Fruit fly (Drosophila melanogaster) whole organism, embryonic: ENCODE measurements around the gene mRpS11.
A peak's percentile ranks its signal among the peaks of the same experiment; 100 is the strongest.

Experiments
- ATbp ChIP-seq: fragments of 200-800 bp; sonication (Bioruptor generic); optimal IDR thresholded peaks from 2 replicates; lab custom pipeline; 2017; ENCODE audit warnings: missing biosample characterization, mild to moderate bottlenecking, missing genetic modification characterization, missing genetic modification reagents
- Ada2b ChIP-seq: fragments of 200-800 bp; sonication (Bioruptor generic); IDR thresholded peaks from 2 replicates; pipeline ENCODE4 v1.3.6; 2022; ENCODE audit warnings: missing biosample characterization, missing genetic modification characterization
- CG10147 ChIP-seq: fragments of 200-800 bp; sonication (Bioruptor generic); optimal IDR thresholded peaks from 2 replicates; lab custom pipeline; 2019; ENCODE audit warnings: missing biosample characterization, mild to moderate bottlenecking, missing genetic modification characterization, moderate library complexity
- CG11504 ChIP-seq: fragments of 200-800 bp; sonication (Bioruptor generic); optimal IDR thresholded peaks from 3 replicates; lab custom pipeline; 2019; ENCODE audit warnings: missing biosample characterization, mild to moderate bottlenecking, missing genetic modification characterization, moderate library complexity
- CG11696 ChIP-seq: fragments of 200-800 bp; sonication (Bioruptor generic); IDR thresholded peaks from 2 replicates; pipeline ENCODE4 v1.3.6; 2022; ENCODE audit warnings: missing biosample characterization, missing genetic modification characterization
- CG12942 ChIP-seq: fragments of 200-800 bp; sonication (Bioruptor generic); optimal IDR thresholded peaks from 3 replicates; lab custom pipeline; 2016; ENCODE audit warnings: missing biosample characterization, missing genetic modification characterization
- CG13894 ChIP-seq: fragments of 200-800 bp; sonication (Bioruptor generic); optimal IDR thresholded peaks from 3 replicates; lab custom pipeline; 2018; ENCODE audit warnings: missing biosample characterization, mild to moderate bottlenecking, missing genetic modification characterization, moderate library complexity
- CG14667 ChIP-seq: fragments of 200-800 bp; sonication (Bioruptor generic); IDR thresholded peaks from 2 replicates; pipeline ENCODE4 v1.3.6; 2022; ENCODE audit warnings: missing biosample characterization, missing genetic modification characterization
- CG15479 ChIP-seq: fragments of 200-800 bp; sonication (Bioruptor generic); optimal IDR thresholded peaks from 3 replicates; lab custom pipeline; 2019; ENCODE audit warnings: missing biosample characterization, mild to moderate bottlenecking, missing genetic modification characterization, moderate library complexity
- CG1647 ChIP-seq: fragments of 200-800 bp; sonication (Bioruptor generic); optimal IDR thresholded peaks from 3 replicates; lab custom pipeline; 2016; ENCODE audit warnings: missing biosample characterization, missing genetic modification characterization
- CG16779 ChIP-seq: fragments of 200-800 bp; sonication (Bioruptor generic); IDR thresholded peaks from 2 replicates; pipeline ENCODE4 v1.3.6; 2022; ENCODE audit warnings: missing biosample characterization, missing genetic modification characterization
- CG17186 ChIP-seq: fragments of 200-800 bp; sonication (Bioruptor generic); optimal IDR thresholded peaks from 3 replicates; lab custom pipeline; 2017; ENCODE audit warnings: missing biosample characterization, missing genetic modification reagents, missing genetic modification characterization
- CG2116 ChIP-seq: fragments of 200-800 bp; sonication (Bioruptor generic); optimal IDR thresholded peaks from 3 replicates; lab custom pipeline; 2018; ENCODE audit warnings: missing biosample characterization, mild to moderate bottlenecking, missing genetic modification characterization
- CG2712 ChIP-seq: fragments of 200-800 bp; optimal IDR thresholded peaks from 3 replicates; lab custom pipeline; 2019; ENCODE audit warnings: missing biosample characterization, mild to moderate bottlenecking, missing genetic modification characterization, moderate library complexity
- CG30431 ChIP-seq: fragments of 200-800 bp; sonication (Bioruptor generic); optimal IDR thresholded peaks from 2 replicates; lab custom pipeline; 2017; ENCODE audit warnings: missing biosample characterization, missing genetic modification characterization
- CG3163 ChIP-seq: fragments of 200-800 bp; sonication (Bioruptor generic); optimal IDR thresholded peaks from 3 replicates; lab custom pipeline; 2016; ENCODE audit warnings: missing biosample characterization, missing genetic modification characterization
- CG4424 ChIP-seq: fragments of 200-800 bp; sonication (Bioruptor generic); optimal IDR thresholded peaks from 3 replicates; lab custom pipeline; 2016; ENCODE audit warnings: missing biosample characterization, missing genetic modification characterization
- CG5180 ChIP-seq: fragments of 200-800 bp; sonication (Bioruptor generic); optimal IDR thresholded peaks from 3 replicates; lab custom pipeline; 2017; ENCODE audit warnings: missing biosample characterization, missing genetic modification characterization, mild to moderate bottlenecking, moderate library complexity, missing genetic modification reagents
- CG6765 ChIP-seq: fragments of 200-800 bp; sonication (Bioruptor generic); optimal IDR thresholded peaks from 3 replicates; lab custom pipeline; 2017; ENCODE audit warnings: missing biosample characterization, mild to moderate bottlenecking, missing genetic modification characterization
- CG7372 ChIP-seq: fragments of 200-800 bp; sonication (Bioruptor generic); IDR thresholded peaks from 2 replicates; pipeline ENCODE4 v1.3.6; 2022; ENCODE audit warnings: missing biosample characterization, missing genetic modification characterization
- CkIIα-i1 ChIP-seq: fragments of 200-800 bp; sonication (Bioruptor generic); IDR thresholded peaks from 2 replicates; pipeline ENCODE4 v1.3.6; 2022; ENCODE audit warnings: missing biosample characterization, missing genetic modification characterization
- E2f2 ChIP-seq: fragments of 200-800 bp; sonication (Bioruptor generic); IDR thresholded peaks from 2 replicates; pipeline ENCODE4 v1.3.6; 2022; ENCODE audit warnings: missing biosample characterization, missing genetic modification characterization
- Ets97D ChIP-seq: fragments of 200-800 bp; sonication (Bioruptor generic); optimal IDR thresholded peaks from 3 replicates; lab custom pipeline; 2016; ENCODE audit warnings: missing biosample characterization, missing genetic modification characterization
- Hr51 ChIP-seq, 2 experiments: fragments of 200-800 bp; sonication (Bioruptor generic); optimal IDR thresholded peaks; 2 replicates in 1 of 2; 3 replicates in 1 of 2; lab custom pipeline; 2016 to 2018; ENCODE audit warnings: missing biosample characterization in 2 of 2, missing genetic modification characterization in 2 of 2, mild to moderate bottlenecking in 1 of 2, moderate library complexity in 1 of 2
- Lim3 ChIP-seq: fragments of 200-800 bp; sonication (Bioruptor generic); IDR thresholded peaks from 2 replicates; pipeline ENCODE4 v1.3.6; 2022; ENCODE audit warnings: missing biosample characterization, missing genetic modification characterization
- Mes4 ChIP-seq: fragments of 200-800 bp; sonication (Bioruptor generic); optimal IDR thresholded peaks from 2 replicates; lab custom pipeline; 2016; ENCODE audit warnings: missing biosample characterization, missing genetic modification characterization
- NFAT ChIP-seq: fragments of 200-800 bp; sonication (Bioruptor generic); IDR thresholded peaks from 2 replicates; pipeline ENCODE4 v1.3.6; 2022; ENCODE audit warnings: missing biosample characterization, missing genetic modification characterization
- Stat92E ChIP-seq, 3 experiments: fragments of >200 bp in 2 of 3; fragments of 200-800 bp in 1 of 3; sonication (Bioruptor generic) in 1 of 3; optimal IDR thresholded peaks; 2 replicates each; lab custom pipeline; 2017 to 2019; ENCODE audit warnings: missing biosample characterization in 3 of 3, missing genetic modification characterization in 3 of 3, mild to moderate bottlenecking in 1 of 3, moderate library complexity in 1 of 3
- abd-A ChIP-seq: fragments of 200-800 bp; sonication (Bioruptor generic); optimal IDR thresholded peaks from 3 replicates; lab custom pipeline; 2019; ENCODE audit warnings: missing biosample characterization, mild to moderate bottlenecking, missing genetic modification characterization, moderate library complexity
- ac ChIP-seq: fragments of 200-800 bp; sonication (Bioruptor generic); optimal IDR thresholded peaks from 3 replicates; lab custom pipeline; 2017; ENCODE audit warnings: missing biosample characterization, mild to moderate bottlenecking, missing genetic modification characterization
- bsh ChIP-seq, 2 experiments: fragments of 200-800 bp; sonication (Bioruptor generic); optimal IDR thresholded peaks; 2 replicates each; lab custom pipeline; 2017 to 2018; ENCODE audit warnings: mild to moderate bottlenecking in 2 of 2, missing biosample characterization in 2 of 2, missing genetic modification characterization in 2 of 2, moderate library complexity in 1 of 2
- cato ChIP-seq: fragments of 200-800 bp; sonication (Bioruptor generic); optimal IDR thresholded peaks from 2 replicates; lab custom pipeline; 2016; ENCODE audit warnings: missing biosample characterization, missing genetic modification characterization, borderline replicate concordance
- cg ChIP-seq: fragments of 200-800 bp; sonication (Bioruptor generic); optimal IDR thresholded peaks from 3 replicates; lab custom pipeline; 2019; ENCODE audit warnings: missing biosample characterization, mild to moderate bottlenecking, missing genetic modification characterization, moderate library complexity
- chinmo ChIP-seq: fragments of 200-800 bp; sonication (Bioruptor generic); IDR thresholded peaks from 4 replicates; pipeline ENCODE4 v1.3.6; 2022; ENCODE audit warnings: missing biosample characterization, missing genetic modification characterization; ENCODE audit not compliant: partially characterized antibody
- chn ChIP-seq: fragments of 200-800 bp; sonication (Bioruptor generic); optimal IDR thresholded peaks from 2 replicates; lab custom pipeline; 2016; ENCODE audit warnings: missing biosample characterization, missing genetic modification characterization
- crp ChIP-seq, 2 experiments: fragments of 200-800 bp; sonication (Bioruptor generic); optimal IDR thresholded peaks; 2 replicates in 1 of 2; 3 replicates in 1 of 2; lab custom pipeline; 2017; ENCODE audit warnings: missing biosample characterization in 2 of 2, missing genetic modification characterization in 2 of 2, mild to moderate bottlenecking in 1 of 2, moderate library complexity in 1 of 2
- eve ChIP-seq, 2 experiments: fragments of >200 bp; optimal IDR thresholded peaks; 2 replicates each; lab custom pipeline; 2017; ENCODE audit warnings: missing biosample characterization in 2 of 2, missing genetic modification characterization in 2 of 2
- gce ChIP-seq: fragments of 200-800 bp; sonication (Bioruptor generic); IDR thresholded peaks from 3 replicates; pipeline ENCODE4 v1.3.6; 2022; ENCODE audit warnings: missing biosample characterization, missing genetic modification characterization
- gem ChIP-seq: fragments of 200-800 bp; sonication (Bioruptor generic); optimal IDR thresholded peaks from 2 replicates; lab custom pipeline; 2019; ENCODE audit warnings: missing biosample characterization, mild to moderate bottlenecking, missing genetic modification characterization, moderate library complexity
- hkb ChIP-seq, 2 experiments: fragments of 200-800 bp in 1 of 2; fragments of >200 bp in 1 of 2; sonication (Bioruptor generic) in 1 of 2; IDR thresholded peaks in 1 of 2; optimal IDR thresholded peaks in 1 of 2; 2 replicates each; pipeline versions ENCODE4 v1.3.6 to Lab custom; 2017 to 2022; ENCODE audit warnings: missing biosample characterization in 1 of 2, missing genetic modification characterization in 1 of 2
- jumu ChIP-seq: fragments of 200-800 bp; sonication (Bioruptor generic); optimal IDR thresholded peaks from 3 replicates; lab custom pipeline; 2016; ENCODE audit warnings: missing biosample characterization, missing genetic modification characterization
- kah ChIP-seq: fragments of 200-800 bp; sonication (Bioruptor generic); optimal IDR thresholded peaks from 2 replicates; lab custom pipeline; 2018; ENCODE audit warnings: missing biosample characterization, mild to moderate bottlenecking, missing genetic modification characterization
- sim ChIP-seq: fragments of 200-800 bp; sonication (Bioruptor generic); IDR thresholded peaks from 2 replicates; pipeline ENCODE4 v1.3.6; 2022; ENCODE audit warnings: missing biosample characterization, missing genetic modification characterization
- so ChIP-seq: fragments of 200-800 bp; sonication (Bioruptor generic); IDR thresholded peaks from 3 replicates; pipeline ENCODE4 v1.3.6; 2022; ENCODE audit warnings: missing biosample characterization, missing genetic modification characterization
- sr ChIP-seq: fragments of 200-800 bp; sonication (Bioruptor generic); IDR thresholded peaks from 3 replicates; pipeline ENCODE4 v1.3.6; 2022; ENCODE audit warnings: missing biosample characterization, missing genetic modification characterization
- tio ChIP-seq: fragments of 200-800 bp; sonication (Bioruptor generic); optimal IDR thresholded peaks from 2 replicates; lab custom pipeline; 2017; ENCODE audit warnings: missing biosample characterization, missing genetic modification characterization, inconsistent platforms
- trh ChIP-seq: fragments of 200-800 bp; sonication (Bioruptor generic); optimal IDR thresholded peaks from 2 replicates; lab custom pipeline; 2016; ENCODE audit warnings: missing biosample characterization, missing genetic modification characterization
- wor ChIP-seq: fragments of 200-800 bp; sonication (Bioruptor generic); IDR thresholded peaks from 2 replicates; pipeline ENCODE4 v1.3.6; 2022; ENCODE audit warnings: missing biosample characterization, missing genetic modification characterization
- zen ChIP-seq: fragments of 200-800 bp; sonication (Bioruptor generic); optimal IDR thresholded peaks from 3 replicates; lab custom pipeline; 2018; ENCODE audit warnings: missing biosample characterization, mild to moderate bottlenecking, missing genetic modification characterization, moderate library complexity

mRpS11 gene

DNA sequence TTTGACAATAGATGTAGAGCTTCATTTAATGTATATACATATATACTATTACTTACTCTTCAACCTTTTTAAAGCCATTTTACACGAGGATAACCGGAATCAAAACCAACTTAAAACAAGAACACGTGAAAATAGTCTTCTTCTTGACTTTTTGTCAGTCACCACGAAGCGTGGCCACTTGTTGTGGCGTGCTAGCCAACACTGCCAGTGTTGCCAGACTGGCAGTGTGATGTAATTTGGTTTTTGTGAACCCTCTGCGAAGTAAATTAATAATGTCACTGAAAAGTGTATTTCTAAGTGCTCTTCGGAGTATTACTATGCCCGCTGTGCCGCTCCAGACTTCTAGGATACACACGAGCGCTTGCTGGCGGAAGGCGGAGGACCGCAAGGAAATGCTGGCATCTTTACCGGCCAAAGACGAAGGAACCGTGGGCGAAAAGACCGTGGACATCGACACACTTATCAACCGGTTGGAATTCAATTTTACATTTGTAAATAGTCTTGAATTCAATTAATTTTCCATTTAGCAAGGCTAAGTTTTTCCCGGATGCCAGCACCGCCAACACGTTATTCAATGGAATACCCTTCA is at the start of gene mRpS11, which contains the start of gene Ns1 (continued):
- TF ChIP-seq Mes4 (GFP tag; lab: Kevin White, UChicago) = peak; percentile 21
- TF ChIP-seq gem (tag; lab: Kevin White, UChicago) = no peak
- TF ChIP-seq sim (GFP tag; lab: Robert Waterston, UW) = no peak
- TF ChIP-seq chn (GFP tag; lab: Kevin White, UChicago) = peak; percentile 30
- TF ChIP-seq E2f2 (GFP tag; lab: Robert Waterston, UW) = 0 out of 2 replicates have a peak, but pooled peaks have one; percentile 38
- TF ChIP-seq zen = peak; percentile 16
- no peak for TF ChIP-seq CG30431 (GFP tag; lab: Kevin White, UChicago)
- TF ChIP-seq Ets97D (GFP tag; lab: Kevin White, UChicago) = peak; percentile 88
- TF ChIP-seq NFAT (GFP tag; lab: Robert Waterston, UW) = peak; percentile 69; the same call in 1 of the 2 replicates
- no peak for TF ChIP-seq CG1647 (GFP tag; lab: Kevin White, UChicago)
- TF ChIP-seq bsh (GFP tag; optimal IDR thresholded peaks at IDR 0.05; lab: Kevin White, UChicago) = no peak
- no peak for TF ChIP-seq CG6765
- TF ChIP-seq CG5180 = no peak
- TF ChIP-seq Hr51 (GFP tag; optimal IDR thresholded peaks at IDR 0.05; lab: Kevin White, UChicago) = no peak
- TF ChIP-seq CG3163 (GFP tag; lab: Kevin White, UChicago) = peak; percentile 15
- no peak for TF ChIP-seq cg (GFP tag; lab: Kevin White, UChicago)
- TF ChIP-seq CG10147 = no peak
- no peak for TF ChIP-seq Ada2b (GFP tag; lab: Robert Waterston, UW)
- peak; percentile 20 for TF ChIP-seq CG13894 (tag; lab: Kevin White, UChicago)
- no peak for TF ChIP-seq tio (GFP tag; lab: Kevin White, UChicago)
- no peak for TF ChIP-seq CG7372 (GFP tag; lab: Robert Waterston, UW)
- peak in 1 of 3 experiments; percentile 27 for TF ChIP-seq Stat92E (GFP tag; optimal IDR thresholded peaks at IDR 0.05; lab: Kevin White, UChicago)
- TF ChIP-seq eve (GFP tag; optimal IDR thresholded peaks at IDR 0.05; lab: Kevin White, UChicago) = no peak
- peak; percentile 96 for TF ChIP-seq kah
- no peak for TF ChIP-seq CG14667 (GFP tag; lab: Robert Waterston, UW)
- peak; percentile 29 for TF ChIP-seq CG2712 (tag; lab: Kevin White, UChicago)
- no peak for TF ChIP-seq gce (GFP tag; lab: Robert Waterston, UW)
- TF ChIP-seq hkb (optimal IDR thresholded peaks at IDR 0.05; lab: Kevin White, UChicago) = no peak
- TF ChIP-seq hkb (GFP tag; IDR thresholded peaks at IDR 0.05; lab: Robert Waterston, UW) = peak; percentile 52; the same call in 1 of the 2 replicates
- no peak for TF ChIP-seq CG11504 (tag; lab: Kevin White, UChicago)
- no peak for TF ChIP-seq CkIIα-i1 (GFP tag; lab: Robert Waterston, UW)
- TF ChIP-seq chinmo (GFP tag; lab: Robert Waterston, UW) = no peak
- TF ChIP-seq crp (GFP tag; optimal IDR thresholded peaks at IDR 0.05; lab: Kevin White, UChicago) = peak in 1 of 2 experiments; percentile 40
- no peak for TF ChIP-seq Lim3 (GFP tag; lab: Robert Waterston, UW)
- no peak for TF ChIP-seq sr (GFP tag; lab: Robert Waterston, UW)
- peak; percentile 34 for TF ChIP-seq CG2116 (GFP tag; lab: Kevin White, UChicago)
- TF ChIP-seq cato (GFP tag; lab: Kevin White, UChicago) = no peak
- no peak for TF ChIP-seq CG12942 (GFP tag; lab: Kevin White, UChicago)
- TF ChIP-seq CG4424 = peak; percentile 37
- no peak for TF ChIP-seq trh
- TF ChIP-seq CG16779 = no peak
- no peak for TF ChIP-seq abd-A (tag; lab: Kevin White, UChicago)
- TF ChIP-seq wor (GFP tag; lab: Robert Waterston, UW) = no peak
- TF ChIP-seq CG11696 (GFP tag; lab: Robert Waterston, UW) = no peak
- no peak for TF ChIP-seq CG15479
- TF ChIP-seq CG17186 (GFP tag; lab: Kevin White, UChicago) = peak; percentile 31
- no peak for TF ChIP-seq so (GFP tag; lab: Robert Waterston, UW)
- no peak for TF ChIP-seq ac (GFP tag; lab: Kevin White, UChicago)
- TF ChIP-seq ATbp (GFP tag; lab: Kevin White, UChicago) = no peak
- TF ChIP-seq jumu (GFP tag; lab: Kevin White, UChicago) = peak; percentile 60
